Fruit fly (Drosophila melanogaster) whole organism, adult: ENCODE measurements around the gene QIL1.

Experiments used
- CG12768 ChIP-seq: fragments of 200-800 bp; sonication (Bioruptor generic); optimal IDR thresholded peaks from 2 replicates; lab custom pipeline; 2017; ENCODE audit warnings: missing biosample characterization, missing genetic modification characterization, mild to moderate bottlenecking, moderate library complexity, missing genetic modification reagents
- CG14711 ChIP-seq: fragments of 200-800 bp; sonication (Bioruptor generic); optimal IDR thresholded peaks from 2 replicates; lab custom pipeline; 2018; ENCODE audit warnings: missing biosample characterization, mild to moderate bottlenecking, missing genetic modification characterization, moderate library complexity
- CG7045 ChIP-seq: fragments of 200-800 bp; sonication (Bioruptor generic); optimal IDR thresholded peaks from 2 replicates; lab custom pipeline; 2017; ENCODE audit warnings: missing biosample characterization, mild to moderate bottlenecking, missing genetic modification characterization
- CG7101 ChIP-seq: fragments of 200-800 bp; sonication (Bioruptor generic); optimal IDR thresholded peaks from 2 replicates; lab custom pipeline; 2018; ENCODE audit warnings: missing biosample characterization, mild to moderate bottlenecking, missing genetic modification characterization, moderate library complexity
- Mnt ChIP-seq: fragments of 200-800 bp; sonication (Bioruptor generic); optimal IDR thresholded peaks from 2 replicates; lab custom pipeline; 2016; ENCODE audit warnings: missing biosample characterization, mild to moderate bottlenecking, missing genetic modification characterization
- bab1 ChIP-seq: fragments of 200-800 bp; sonication (Bioruptor generic); optimal IDR thresholded peaks from 3 replicates; lab custom pipeline; 2019; ENCODE audit warnings: missing biosample characterization, mild to moderate bottlenecking, missing genetic modification characterization, moderate library complexity
- ovo ChIP-seq: fragments of 200-800 bp; sonication (Bioruptor generic); optimal IDR thresholded peaks from 2 replicates; lab custom pipeline; 2016; ENCODE audit warnings: missing biosample characterization, missing genetic modification characterization
- pad ChIP-seq: fragments of 200-800 bp; sonication (Bioruptor generic); optimal IDR thresholded peaks from 3 replicates; lab custom pipeline; 2017; ENCODE audit warnings: missing biosample characterization, missing genetic modification characterization, mild to moderate bottlenecking, moderate library complexity, missing genetic modification reagents
- toe ChIP-seq: fragments of 200-800 bp; sonication (Bioruptor generic); optimal IDR thresholded peaks from 2 replicates; lab custom pipeline; 2016; ENCODE audit warnings: missing biosample characterization, missing genetic modification characterization

- no peak for TF ChIP-seq pad (GFP tag; lab: Kevin White, UChicago)
- TF ChIP-seq CG14711 (tag; lab: Kevin White, UChicago) = no peak
- TF ChIP-seq ovo (GFP tag; lab: Kevin White, UChicago) = no peak
- no peak for TF ChIP-seq CG7045
- TF ChIP-seq CG7101 (tag; lab: Kevin White, UChicago) = no peak
- TF ChIP-seq Mnt (GFP tag; lab: Kevin White, UChicago) = no peak
- TF ChIP-seq toe (GFP tag; lab: Kevin White, UChicago) = no peak
- no peak for TF ChIP-seq bab1
- no peak for TF ChIP-seq CG12768 (GFP tag; lab: Kevin White, UChicago)
These were observed 17.9 kb upstream of the QIL1 start for dm6 chr3L:17447881-17448280.
